Worm (Caenorhabditis elegans) whole organism, early embryonic: ENCODE measurements around the gene tofu-1.

Experiments
- B0310.2 ChIP-seq: sonication (generic microtip); optimal IDR thresholded peaks from 2 replicates; lab custom pipeline; 2016; ENCODE audit warnings: mild to moderate bottlenecking, missing genetic modification characterization, missing compliant biosample characterization
- F13C5.2 ChIP-seq: sonication (generic microtip); optimal IDR thresholded peaks from 2 replicates; lab custom pipeline; 2017; ENCODE audit warnings: mild to moderate bottlenecking, missing genetic modification characterization, inconsistent platforms, missing compliant biosample characterization
- ama-1 ChIP-seq: fragments of 150-350 bp; optimal IDR thresholded peaks from 2 replicates; lab custom pipeline; 2014
- ceh-13 ChIP-seq: fragments of 200-800 bp; sonication (Bioruptor generic); optimal IDR thresholded peaks from 2 replicates; lab custom pipeline; 2018; ENCODE audit warnings: mild to moderate bottlenecking, missing genetic modification characterization, missing compliant biosample characterization
- ceh-36 ChIP-seq: sonication (generic microtip); optimal IDR thresholded peaks from 2 replicates; lab custom pipeline; 2016; ENCODE audit warnings: missing genetic modification characterization, inconsistent platforms, missing compliant biosample characterization
- sea-1 ChIP-seq: fragments of 200-800 bp; sonication (Bioruptor generic); conservative IDR thresholded peaks from 2 replicates; pipeline ENCODE4 v1.3.6; 2022; ENCODE audit warnings: missing genetic modification characterization, missing compliant biosample characterization
- tbx-11 ChIP-seq: fragments of 200-800 bp; sonication (Bioruptor generic); IDR thresholded peaks from 2 replicates; pipeline ENCODE4 v1.3.6; 2022; ENCODE audit warnings: missing genetic modification characterization, missing compliant biosample characterization
- tbx-37 ChIP-seq: fragments of 200-800 bp; sonication (Bioruptor generic); conservative IDR thresholded peaks from 2 replicates; pipeline ENCODE4 v1.3.6; 2022; ENCODE audit warnings: missing genetic modification reagents, missing genetic modification characterization, missing compliant biosample characterization
- tra-4 ChIP-seq: sonication (generic microtip); optimal IDR thresholded peaks from 2 replicates; lab custom pipeline; 2017; ENCODE audit warnings: missing genetic modification characterization, missing compliant biosample characterization

DNA sequence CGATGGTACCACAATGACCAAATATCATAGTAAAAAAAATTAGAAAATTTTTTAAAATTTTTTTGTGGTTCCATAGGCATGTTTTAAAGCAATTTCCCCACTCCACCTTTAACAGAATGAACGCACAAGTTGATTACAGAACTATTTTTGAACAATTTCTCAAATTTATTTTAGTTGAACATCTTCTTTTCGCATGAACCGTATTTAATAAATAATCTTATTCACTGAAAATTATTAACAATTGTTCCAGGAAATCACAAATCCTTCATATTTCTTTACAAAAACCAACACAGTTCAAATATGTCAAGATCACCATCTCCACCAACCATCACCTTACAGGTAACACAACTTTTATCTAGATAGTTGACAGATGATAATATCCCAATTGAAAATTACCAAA is 30.7 kb downstream of the tofu-1 start, which contains the start of gene lea-1:
- TF ChIP-seq F13C5.2 (tag; lab: Kevin White, UChicago) (no peak), sea-1 (GFP tag; lab: Robert Waterston, UW) (no peak), B0310.2 (tag; lab: Kevin White, UChicago) (no peak), ama-1 (no peak), ceh-13 (no peak), tbx-11 (GFP tag; lab: Robert Waterston, UW) (no peak), ceh-36 (tag; lab: Kevin White, UChicago) (no peak), tbx-37 (GFP tag; lab: Robert Waterston, UW) (no peak), tra-4 (no peak)
